Fruit fly (Drosophila melanogaster) whole organism, embryonic: ENCODE data around the gene CG15725.

Source experiments
- Adf1 ChIP-seq: fragments of 200-800 bp; sonication (Bioruptor generic); IDR thresholded peaks from 2 replicates; pipeline ENCODE4 v1.3.6; 2022; ENCODE audit warnings: missing biosample characterization, missing genetic modification characterization
- Aef1 ChIP-seq: fragments of 200-800 bp; sonication (Bioruptor generic); IDR thresholded peaks from 3 replicates; pipeline ENCODE4 v1.3.6; 2022; ENCODE audit warnings: missing biosample characterization, missing genetic modification characterization
- CG11247 ChIP-seq: fragments of 200-800 bp; sonication (Bioruptor generic); IDR thresholded peaks from 2 replicates; pipeline ENCODE4 v1.3.6; 2022; ENCODE audit warnings: missing biosample characterization, missing genetic modification characterization
- CG14441 ChIP-seq: fragments of 200-800 bp; sonication (Bioruptor generic); IDR thresholded peaks from 2 replicates; pipeline ENCODE4 v1.3.6; 2022; ENCODE audit warnings: missing biosample characterization, missing genetic modification characterization
- CG16815 ChIP-seq: fragments of 200-800 bp; sonication (Bioruptor generic); optimal IDR thresholded peaks from 3 replicates; lab custom pipeline; 2017; ENCODE audit warnings: missing biosample characterization, mild to moderate bottlenecking, missing genetic modification characterization
- CG2199 ChIP-seq: fragments of 200-800 bp; sonication (Bioruptor generic); IDR thresholded peaks from 3 replicates; pipeline ENCODE4 v1.3.6; 2022; ENCODE audit warnings: missing biosample characterization, missing genetic modification characterization
- CG3065 ChIP-seq: fragments of 200-800 bp; sonication (Bioruptor generic); optimal IDR thresholded peaks from 2 replicates; lab custom pipeline; 2016; ENCODE audit warnings: missing biosample characterization, missing genetic modification characterization
- CG33213 ChIP-seq: fragments of 200-800 bp; sonication (Bioruptor generic); optimal IDR thresholded peaks from 3 replicates; lab custom pipeline; 2016; ENCODE audit warnings: missing biosample characterization, missing genetic modification characterization
- CG3407 ChIP-seq: fragments of 200-800 bp; sonication (Bioruptor generic); optimal IDR thresholded peaks from 2 replicates; lab custom pipeline; 2018; ENCODE audit warnings: missing biosample characterization, mild to moderate bottlenecking, missing genetic modification characterization
- CG4360 ChIP-seq: fragments of 200-800 bp; sonication (Bioruptor generic); IDR thresholded peaks from 2 replicates; pipeline ENCODE4 v1.3.6; 2022; ENCODE audit warnings: missing biosample characterization, missing genetic modification characterization
- CG6765 ChIP-seq: fragments of 200-800 bp; sonication (Bioruptor generic); optimal IDR thresholded peaks from 3 replicates; lab custom pipeline; 2017; ENCODE audit warnings: missing biosample characterization, mild to moderate bottlenecking, missing genetic modification characterization
- CG7745 ChIP-seq: fragments of 200-800 bp; sonication (Bioruptor generic); optimal IDR thresholded peaks from 2 replicates; lab custom pipeline; 2018; ENCODE audit warnings: missing biosample characterization, mild to moderate bottlenecking, missing genetic modification characterization, moderate library complexity
- CG8281 ChIP-seq: fragments of 200-800 bp; sonication (Bioruptor generic); optimal IDR thresholded peaks from 2 replicates; lab custom pipeline; 2018; ENCODE audit warnings: missing biosample characterization, mild to moderate bottlenecking, missing genetic modification characterization, moderate library complexity
- D19B ChIP-seq: fragments of 200-800 bp; sonication (Bioruptor generic); optimal IDR thresholded peaks from 2 replicates; lab custom pipeline; 2017; ENCODE audit warnings: missing biosample characterization, mild to moderate bottlenecking, missing genetic modification characterization
- Dad ChIP-seq: fragments of 200-800 bp; sonication (Bioruptor generic); optimal IDR thresholded peaks from 3 replicates; lab custom pipeline; 2016; ENCODE audit warnings: missing biosample characterization, missing genetic modification characterization
- ERR ChIP-seq: fragments of 200-800 bp; sonication (Bioruptor generic); optimal IDR thresholded peaks from 2 replicates; lab custom pipeline; 2016; ENCODE audit warnings: missing biosample characterization, missing genetic modification characterization
- Ets65A ChIP-seq: fragments of 200-800 bp; sonication (Bioruptor generic); peaks from one replicate; lab custom pipeline; 2016; ENCODE audit warnings: missing biosample characterization, missing genetic modification characterization
- HLHmδ ChIP-seq: fragments of 200-800 bp; sonication (Bioruptor generic); optimal IDR thresholded peaks from 2 replicates; lab custom pipeline; 2018; ENCODE audit warnings: missing biosample characterization, mild to moderate bottlenecking, missing genetic modification characterization, moderate library complexity
- HmgD ChIP-seq: fragments of 200-800 bp; sonication (Bioruptor generic); optimal IDR thresholded peaks from 3 replicates; lab custom pipeline; 2016; ENCODE audit warnings: missing biosample characterization, missing genetic modification characterization
- Kr ChIP-seq: fragments of 200-800 bp; sonication (Bioruptor generic); optimal IDR thresholded peaks from 2 replicates; lab custom pipeline; 2017; ENCODE audit warnings: missing biosample characterization, mild to moderate bottlenecking, missing genetic modification characterization
- Med ChIP-seq: fragments of 200-800 bp; sonication (Bioruptor generic); peaks from one replicate; lab custom pipeline; 2016; ENCODE audit warnings: missing biosample characterization, missing genetic modification characterization, mild to moderate bottlenecking, inconsistent platforms, moderate library complexity
- Nf-YB ChIP-seq: fragments of 200-800 bp; sonication (Bioruptor generic); optimal IDR thresholded peaks from 3 replicates; lab custom pipeline; 2019; ENCODE audit warnings: missing biosample characterization, mild to moderate bottlenecking, missing genetic modification characterization, moderate library complexity
- Opbp ChIP-seq: fragments of 200-800 bp; sonication (Bioruptor generic); IDR thresholded peaks from 3 replicates; pipeline ENCODE4 v1.3.6; 2022; ENCODE audit warnings: missing biosample characterization, missing genetic modification characterization; ENCODE audit not compliant: partially characterized antibody
- Stat92E ChIP-seq, 3 experiments: fragments of >200 bp in 2 of 3; fragments of 200-800 bp in 1 of 3; sonication (Bioruptor generic) in 1 of 3; optimal IDR thresholded peaks; 2 replicates each; lab custom pipeline; 2017 to 2019; ENCODE audit warnings: missing biosample characterization in 3 of 3, missing genetic modification characterization in 3 of 3, mild to moderate bottlenecking in 1 of 3, moderate library complexity in 1 of 3
- Trl ChIP-seq, 3 experiments: fragments of >200 bp in 2 of 3; fragments of 200-800 bp in 1 of 3; sonication (Bioruptor generic) in 1 of 3; optimal IDR thresholded peaks; 2 replicates in 1 of 3; 3 replicates in 2 of 3; lab custom pipeline; 2016 to 2017; ENCODE audit warnings: missing biosample characterization in 1 of 3, missing genetic modification characterization in 1 of 3
- Usf ChIP-seq: fragments of 200-800 bp; sonication (Bioruptor generic); optimal IDR thresholded peaks from 2 replicates; lab custom pipeline; 2017; ENCODE audit warnings: missing genotype, missing biosample characterization, missing genetic modification characterization
- Vsx1 ChIP-seq: fragments of 200-800 bp; sonication (Bioruptor generic); optimal IDR thresholded peaks from 2 replicates; lab custom pipeline; 2017; ENCODE audit warnings: missing biosample characterization, mild to moderate bottlenecking, missing genetic modification characterization, missing genetic modification reagents
- Xrp1 ChIP-seq: fragments of 200-800 bp; sonication (Bioruptor generic); IDR thresholded peaks from 2 replicates; pipeline ENCODE4 v1.3.6; 2022; ENCODE audit warnings: missing biosample characterization, missing genetic modification characterization
- abd-A ChIP-seq: fragments of 200-800 bp; sonication (Bioruptor generic); optimal IDR thresholded peaks from 3 replicates; lab custom pipeline; 2019; ENCODE audit warnings: missing biosample characterization, mild to moderate bottlenecking, missing genetic modification characterization, moderate library complexity
- amos ChIP-seq: fragments of 200-800 bp; sonication (Bioruptor generic); IDR thresholded peaks from 2 replicates; pipeline ENCODE4 v1.3.6; 2022; ENCODE audit warnings: missing biosample characterization, missing genetic modification characterization; ENCODE audit not compliant: partially characterized antibody
- cad ChIP-seq: fragments of >200 bp; optimal IDR thresholded peaks from 2 replicates; lab custom pipeline; 2017; ENCODE audit warnings: missing biosample characterization, missing genetic modification characterization
- cg ChIP-seq: fragments of 200-800 bp; sonication (Bioruptor generic); optimal IDR thresholded peaks from 3 replicates; lab custom pipeline; 2019; ENCODE audit warnings: missing biosample characterization, mild to moderate bottlenecking, missing genetic modification characterization, moderate library complexity
- chinmo ChIP-seq: fragments of 200-800 bp; sonication (Bioruptor generic); IDR thresholded peaks from 4 replicates; pipeline ENCODE4 v1.3.6; 2022; ENCODE audit warnings: missing biosample characterization, missing genetic modification characterization; ENCODE audit not compliant: partially characterized antibody
- emc ChIP-seq: fragments of 200-800 bp; sonication (Bioruptor generic); optimal IDR thresholded peaks from 2 replicates; lab custom pipeline; 2016; ENCODE audit warnings: missing biosample characterization, missing genetic modification characterization
- hkb ChIP-seq, 2 experiments: fragments of 200-800 bp in 1 of 2; fragments of >200 bp in 1 of 2; sonication (Bioruptor generic) in 1 of 2; IDR thresholded peaks in 1 of 2; optimal IDR thresholded peaks in 1 of 2; 2 replicates each; pipeline versions ENCODE4 v1.3.6 to Lab custom; 2017 to 2022; ENCODE audit warnings: missing biosample characterization in 1 of 2, missing genetic modification characterization in 1 of 2
- lola ChIP-seq, 3 experiments: fragments of >200 bp in 2 of 3; fragments of 200-800 bp in 1 of 3; sonication (Bioruptor generic) in 1 of 3; optimal IDR thresholded peaks; 2 replicates each; lab custom pipeline; 2017 to 2019; ENCODE audit warnings: missing biosample characterization in 3 of 3, missing genetic modification characterization in 3 of 3, mild to moderate bottlenecking in 1 of 3, moderate library complexity in 1 of 3
- pfk ChIP-seq: fragments of 200-800 bp; sonication (Bioruptor generic); optimal IDR thresholded peaks from 2 replicates; lab custom pipeline; 2018; ENCODE audit warnings: missing biosample characterization, mild to moderate bottlenecking, missing genetic modification characterization, moderate library complexity
- pros ChIP-seq: fragments of 200-800 bp; sonication (Bioruptor generic); optimal IDR thresholded peaks from 3 replicates; lab custom pipeline; 2019; ENCODE audit warnings: missing biosample characterization, mild to moderate bottlenecking, missing genetic modification characterization, moderate library complexity
- ranshi ChIP-seq: fragments of 200-800 bp; sonication (Bioruptor generic); IDR thresholded peaks from 2 replicates; pipeline ENCODE4 v1.3.6; 2022; ENCODE audit warnings: missing biosample characterization, missing genetic modification characterization
- ro ChIP-seq: fragments of 200-800 bp; sonication (Bioruptor generic); IDR thresholded peaks from 2 replicates; pipeline ENCODE4 v1.3.6; 2022; ENCODE audit warnings: missing biosample characterization, missing genetic modification characterization
- sim ChIP-seq: fragments of 200-800 bp; sonication (Bioruptor generic); IDR thresholded peaks from 2 replicates; pipeline ENCODE4 v1.3.6; 2022; ENCODE audit warnings: missing biosample characterization, missing genetic modification characterization
- sqz ChIP-seq: fragments of 200-800 bp; sonication (Bioruptor generic); optimal IDR thresholded peaks from 3 replicates; lab custom pipeline; 2018; ENCODE audit warnings: missing biosample characterization, mild to moderate bottlenecking, missing genetic modification characterization
- unc-4 ChIP-seq: fragments of 200-800 bp; sonication (Bioruptor generic); IDR thresholded peaks from 2 replicates; pipeline ENCODE4 v1.3.6; 2022; ENCODE audit warnings: missing biosample characterization, missing genetic modification characterization; ENCODE audit not compliant: partially characterized antibody
- unpg ChIP-seq: fragments of 200-800 bp; sonication (Bioruptor generic); optimal IDR thresholded peaks from 3 replicates; lab custom pipeline; 2018; ENCODE audit warnings: missing biosample characterization, mild to moderate bottlenecking, missing genetic modification characterization, moderate library complexity
- zen ChIP-seq: fragments of 200-800 bp; sonication (Bioruptor generic); optimal IDR thresholded peaks from 3 replicates; lab custom pipeline; 2018; ENCODE audit warnings: missing biosample characterization, mild to moderate bottlenecking, missing genetic modification characterization, moderate library complexity

The CG15725 gene

dm6 chrX:12749891-12750581 is 44.4 kb downstream of the CG15725 start (continued):
- TF ChIP-seq Kr (GFP tag; lab: Kevin White, UChicago): no peak
- no peak for TF ChIP-seq Vsx1 (GFP tag; lab: Kevin White, UChicago)
- TF ChIP-seq, all 482 proteins: peak for 32

dm6 chrX:12750582-12750927 is 44.9 kb downstream of the CG15725 start:
- no peak for TF ChIP-seq CG16815 (GFP tag; lab: Kevin White, UChicago)
- TF ChIP-seq sqz (GFP tag; lab: Kevin White, UChicago): peak; percentile 44
- TF ChIP-seq lola (GFP tag; optimal IDR thresholded peaks at IDR 0.05; lab: Kevin White, UChicago): no peak
- TF ChIP-seq unc-4 (GFP tag; lab: Robert Waterston, UW): 0 out of 2 replicates have a peak, but pooled peaks have one; percentile 9
- peak; percentile 64 for TF ChIP-seq cad
- TF ChIP-seq Adf1 (GFP tag; lab: Robert Waterston, UW): peak; percentile 78; the same call in 1 of the 2 replicates
- TF ChIP-seq CG3407 (GFP tag; lab: Kevin White, UChicago): peak; percentile 100
- TF ChIP-seq Opbp (GFP tag; lab: Robert Waterston, UW): 0 out of 3 replicates have a peak, but pooled peaks have one; percentile 15
- no peak for TF ChIP-seq CG14441 (GFP tag; lab: Robert Waterston, UW)
- peak; percentile 42 for TF ChIP-seq CG7745 (tag; lab: Kevin White, UChicago)
- TF ChIP-seq CG4360 (GFP tag; lab: Robert Waterston, UW): peak; percentile 37
- no peak for TF ChIP-seq CG33213 (GFP tag; lab: Kevin White, UChicago)
- no peak for TF ChIP-seq zen
- peak; percentile 95 for TF ChIP-seq chinmo (GFP tag; lab: Robert Waterston, UW)
- no peak for TF ChIP-seq CG11247
- no peak for TF ChIP-seq Usf (GFP tag; lab: Kevin White, UChicago)
- no peak for TF ChIP-seq CG3065 (GFP tag; lab: Kevin White, UChicago)
- TF ChIP-seq CG2199 (GFP tag; lab: Robert Waterston, UW): no peak
- no peak for TF ChIP-seq amos (GFP tag; lab: Robert Waterston, UW)
- TF ChIP-seq pros (GFP tag; lab: Kevin White, UChicago): peak; percentile 84
- TF ChIP-seq cg: peak; percentile 89
- peak; percentile 61 for TF ChIP-seq abd-A (tag; lab: Kevin White, UChicago)
- peak; percentile 38 to 54 for TF ChIP-seq Trl (optimal IDR thresholded peaks at IDR 0.05; lab: Kevin White, UChicago)
- TF ChIP-seq Trl (GFP tag; optimal IDR thresholded peaks at IDR 0.05; lab: Kevin White, UChicago): no peak
- no peak for TF ChIP-seq emc (GFP tag; lab: Kevin White, UChicago)
- peak; percentile 46 for TF ChIP-seq HLHmδ
- no peak for TF ChIP-seq unpg (GFP tag; lab: Kevin White, UChicago)
- TF ChIP-seq sim (GFP tag; lab: Robert Waterston, UW): no peak
- no peak for TF ChIP-seq HmgD (GFP tag; lab: Kevin White, UChicago)
- no peak for TF ChIP-seq Ets65A (GFP tag; lab: Kevin White, UChicago)
- TF ChIP-seq, all 482 proteins: peak for 14

- TF ChIP-seq pfk (GFP tag; lab: Kevin White, UChicago) (peak; percentile 80), Dad (peak; percentile 99), CG6765 (GFP tag; lab: Kevin White, UChicago) (peak; percentile 100), Med (GFP tag; lab: Kevin White, UChicago) (peak; percentile 100), abd-A (tag; lab: Kevin White, UChicago) (peak; percentile 91), CG8281 (peak; percentile 95), ro (GFP tag; lab: Robert Waterston, UW) (peak; percentile 99), hkb (optimal IDR thresholded peaks at IDR 0.05; lab: Kevin White, UChicago) (no peak), hkb (GFP tag; IDR thresholded peaks at IDR 0.05; lab: Robert Waterston, UW) (peak; percentile 100), Aef1 (GFP tag; lab: Robert Waterston, UW) (peak; percentile 100), ERR (GFP tag; lab: Kevin White, UChicago) (peak; percentile 99), Xrp1 (GFP tag; lab: Robert Waterston, UW) (peak; percentile 98), ranshi (GFP tag; lab: Robert Waterston, UW) (peak; percentile 99), Stat92E (GFP tag; optimal IDR thresholded peaks at IDR 0.05; lab: Kevin White, UChicago) (peak in 2 of 3 experiments; percentile 52 to 98), D19B (GFP tag; lab: Kevin White, UChicago) (peak; percentile 99), Nf-YB (GFP tag; lab: Kevin White, UChicago) (peak; percentile 93)
Measured at dm6 chrX:12750928-12751631, 45.4 kb downstream of the CG15725 start.
